1 fruit fly cellular context compared by ENCODE assay signal in the genomic region with DNA sequence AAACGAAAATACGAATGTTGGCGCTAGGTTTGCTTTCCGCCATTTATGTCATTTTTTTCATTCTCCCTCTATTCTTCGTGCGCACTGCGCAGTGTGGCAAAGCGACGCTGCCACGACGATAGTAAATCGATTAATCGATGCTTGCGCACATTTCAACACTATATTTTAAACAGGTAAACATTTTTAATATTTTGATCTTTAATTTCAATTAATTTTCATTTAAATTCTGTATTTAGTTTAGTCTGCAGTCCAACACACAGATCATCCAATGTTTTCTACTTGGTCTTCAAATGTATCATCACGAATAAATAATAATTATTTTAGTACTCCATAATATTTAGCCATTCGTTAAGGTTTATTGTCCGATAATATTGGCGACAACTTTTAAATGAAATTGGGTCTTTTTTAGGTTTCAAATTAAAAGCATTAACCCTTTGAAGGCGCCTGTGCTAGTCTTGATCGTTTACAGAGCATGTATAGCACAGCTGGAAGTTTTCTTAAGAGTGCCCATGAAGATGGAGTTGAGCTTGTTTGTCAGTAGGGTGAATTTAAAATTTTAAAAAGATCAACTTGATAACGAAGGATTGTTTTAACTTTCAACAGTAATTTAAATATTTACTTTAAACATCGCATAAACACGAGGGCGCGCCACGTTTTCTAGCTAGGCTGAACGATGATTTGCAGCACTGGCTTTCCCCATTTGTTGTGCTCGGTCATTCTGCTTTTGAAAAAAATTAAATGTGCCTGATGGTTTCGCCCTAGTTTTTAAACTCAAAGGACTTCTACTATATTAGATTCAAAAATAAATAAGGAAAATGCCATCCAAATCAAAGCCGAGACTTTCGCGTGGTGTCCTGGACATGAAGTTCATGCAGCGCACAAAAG.
A peak's percentile ranks its signal among the peaks of the same experiment; 100 is the strongest.
TF ChIP-seq lines count a peak whose summit lies in the region.

A gene (plus strand): TSS at position 133 of the 885 bp plus-strand sequence.
A gene (minus strand): TSS at position 594 of the 885 bp plus-strand sequence.

TF ChIP-seq in whole organism, embryonic, 481 proteins besides CTCF, POLR2A, EP300 and RAD21 (continued from another document and continues in another):
- TF ChIP-seq CG17912 (GFP tag; optimal IDR thresholded peaks at IDR 0.05; lab: Kevin White, UChicago): no peak
- peak; percentile 79 for TF ChIP-seq CG13287 (GFP tag; IDR thresholded peaks at IDR 0.05; lab: Robert Waterston, UW; ENCODE audit: partially characterized antibody)
- no peak for TF ChIP-seq CG18764 (GFP tag; optimal IDR thresholded peaks at IDR 0.05; lab: Kevin White, UChicago)
- TF ChIP-seq dmrt99B (tag; optimal IDR thresholded peaks at IDR 0.05; lab: Kevin White, UChicago): no peak
- TF ChIP-seq CG12299 (tag; optimal IDR thresholded peaks at IDR 0.05; lab: Kevin White, UChicago): no peak
- TF ChIP-seq eyg (GFP tag; optimal IDR thresholded peaks at IDR 0.05; lab: Kevin White, UChicago): no peak
- TF ChIP-seq disco-r (GFP tag; optimal IDR thresholded peaks at IDR 0.05; lab: Kevin White, UChicago): no peak
- no peak for TF ChIP-seq CG8089 (GFP tag; optimal IDR thresholded peaks at IDR 0.05; lab: Kevin White, UChicago)
- TF ChIP-seq row (GFP tag; IDR thresholded peaks at IDR 0.05; lab: Robert Waterston, UW): peak; percentile 53
- TF ChIP-seq CG43689 (GFP tag; IDR thresholded peaks at IDR 0.05; lab: Robert Waterston, UW): no peak
- TF ChIP-seq CG7271 (tag; optimal IDR thresholded peaks at IDR 0.05; lab: Kevin White, UChicago): no peak
- no peak for TF ChIP-seq Dfd (GFP tag; optimal IDR thresholded peaks at IDR 0.05; lab: Kevin White, UChicago)
- no peak for TF ChIP-seq CG10959 (GFP tag; IDR thresholded peaks at IDR 0.05; lab: Robert Waterston, UW)
- peak; percentile 23 for TF ChIP-seq Mad (GFP tag; optimal IDR thresholded peaks at IDR 0.05; lab: Kevin White, UChicago)
- TF ChIP-seq Atf6 (GFP tag; IDR thresholded peaks at IDR 0.05; lab: Robert Waterston, UW): 0 out of 2 replicates have a peak, but pooled peaks have one; percentile 23
- no peak for TF ChIP-seq nau (GFP tag; optimal IDR thresholded peaks at IDR 0.05; lab: Kevin White, UChicago)
- TF ChIP-seq btn (GFP tag; optimal IDR thresholded peaks at IDR 0.05; lab: Kevin White, UChicago): no peak
- TF ChIP-seq CG2116 (GFP tag; optimal IDR thresholded peaks at IDR 0.05; lab: Kevin White, UChicago): peak; percentile 62
- TF ChIP-seq CG9817 (tag; optimal IDR thresholded peaks at IDR 0.05; lab: Kevin White, UChicago): peak; percentile 21
- 0 out of 3 replicates have a peak, but pooled peaks have one; percentile 12 for TF ChIP-seq ci (GFP tag; IDR thresholded peaks at IDR 0.05; lab: Robert Waterston, UW)
- TF ChIP-seq pzg (GFP tag; optimal IDR thresholded peaks at IDR 0.05; lab: Kevin White, UChicago): peak; percentile 78
- peak; percentile 28 for TF ChIP-seq Antp (GFP tag; optimal IDR thresholded peaks at IDR 0.05; lab: Kevin White, UChicago)
- no peak for TF ChIP-seq org-1 (GFP tag; optimal IDR thresholded peaks at IDR 0.05; lab: Kevin White, UChicago)
- TF ChIP-seq CG1233 (GFP tag; optimal IDR thresholded peaks at IDR 0.05; lab: Kevin White, UChicago): no peak
- TF ChIP-seq CG1529 (GFP tag; optimal IDR thresholded peaks at IDR 0.05; lab: Kevin White, UChicago): no peak
- TF ChIP-seq Hr78 (GFP tag; optimal IDR thresholded peaks at IDR 0.05; lab: Kevin White, UChicago): no peak
- TF ChIP-seq HLH54F (GFP tag; optimal IDR thresholded peaks at IDR 0.05; lab: Kevin White, UChicago): peak; percentile 25
- no peak for TF ChIP-seq nerfin-1 (tag; optimal IDR thresholded peaks at IDR 0.05; lab: Kevin White, UChicago)
- TF ChIP-seq sens (GFP tag; lab: Kevin White, UChicago): peak; percentile 70
- peak; percentile 71 for TF ChIP-seq nerfin-2 (GFP tag; IDR thresholded peaks at IDR 0.05; lab: Robert Waterston, UW; ENCODE audit: partially characterized antibody)
- TF ChIP-seq CG10979 (tag; optimal IDR thresholded peaks at IDR 0.05; lab: Kevin White, UChicago): no peak
- TF ChIP-seq CG18599 (GFP tag; optimal IDR thresholded peaks at IDR 0.05; lab: Kevin White, UChicago): peak; percentile 50
- no peak for TF ChIP-seq ase (GFP tag; IDR thresholded peaks at IDR 0.05; lab: Robert Waterston, UW)
- TF ChIP-seq CG3847 (GFP tag; IDR thresholded peaks at IDR 0.05; lab: Robert Waterston, UW): peak; percentile 82
- peak; percentile 9 for TF ChIP-seq lilli (GFP tag; optimal IDR thresholded peaks at IDR 0.05; lab: Kevin White, UChicago)
- no peak for TF ChIP-seq CG18011 (GFP tag; optimal IDR thresholded peaks at IDR 0.05; lab: Kevin White, UChicago)
- no peak for TF ChIP-seq CG5180 (GFP tag; optimal IDR thresholded peaks at IDR 0.05; lab: Kevin White, UChicago)
- no peak for TF ChIP-seq ash1 (GFP tag; optimal IDR thresholded peaks at IDR 0.05; lab: Kevin White, UChicago)
- TF ChIP-seq ham (GFP tag; IDR thresholded peaks at IDR 0.05; lab: Robert Waterston, UW): no peak
- peak; percentile 29 for TF ChIP-seq Dip3 (GFP tag; optimal IDR thresholded peaks at IDR 0.05; lab: Kevin White, UChicago)
- TF ChIP-seq CG6654 (GFP tag; optimal IDR thresholded peaks at IDR 0.05; lab: Kevin White, UChicago): no peak
- no peak for TF ChIP-seq Fer2 (tag; optimal IDR thresholded peaks at IDR 0.05; lab: Kevin White, UChicago)
- TF ChIP-seq E2f2 (GFP tag; IDR thresholded peaks at IDR 0.05; lab: Robert Waterston, UW): peak; percentile 93
- peak; percentile 22 for TF ChIP-seq gro (GFP tag; optimal IDR thresholded peaks at IDR 0.05; lab: Kevin White, UChicago)
- no peak for TF ChIP-seq CG18476 (GFP tag; optimal IDR thresholded peaks at IDR 0.05; lab: Kevin White, UChicago)
- TF ChIP-seq mirr (GFP tag; optimal IDR thresholded peaks at IDR 0.05; lab: Kevin White, UChicago): no peak
- TF ChIP-seq Mrtf (GFP tag; IDR thresholded peaks at IDR 0.05; lab: Robert Waterston, UW): no peak
- TF ChIP-seq fu2 (GFP tag; optimal IDR thresholded peaks at IDR 0.05; lab: Kevin White, UChicago): no peak
- no peak for TF ChIP-seq bsh (GFP tag; optimal IDR thresholded peaks at IDR 0.05; lab: Kevin White, UChicago)
- no peak for TF ChIP-seq Usf (GFP tag; optimal IDR thresholded peaks at IDR 0.05; lab: Kevin White, UChicago)
- TF ChIP-seq fru (optimal IDR thresholded peaks at IDR 0.05; lab: Kevin White, UChicago): no peak
- peak; percentile 58 for TF ChIP-seq mam (GFP tag; optimal IDR thresholded peaks at IDR 0.05; lab: Kevin White, UChicago)
- TF ChIP-seq CHES-1-like (GFP tag; optimal IDR thresholded peaks at IDR 0.05; lab: Kevin White, UChicago): peak; percentile 6
- no peak for TF ChIP-seq CG13424 (tag; optimal IDR thresholded peaks at IDR 0.05; lab: Kevin White, UChicago)
- peak in 1 of 2 experiments; percentile 16 for TF ChIP-seq Pdp1 (GFP tag; optimal IDR thresholded peaks at IDR 0.05; lab: Kevin White, UChicago)
- TF ChIP-seq bbx (GFP tag; IDR thresholded peaks at IDR 0.05; lab: Robert Waterston, UW; ENCODE audit: partially characterized antibody): peak; percentile 93
- TF ChIP-seq Bteb2 (GFP tag; optimal IDR thresholded peaks at IDR 0.05; lab: Kevin White, UChicago): peak; percentile 16
- TF ChIP-seq Xbp1 (GFP tag; optimal IDR thresholded peaks at IDR 0.05; lab: Kevin White, UChicago): peak; percentile 22
- peak; percentile 57 for TF ChIP-seq NfI (GFP tag; optimal IDR thresholded peaks at IDR 0.05; lab: Kevin White, UChicago)
- no peak for TF ChIP-seq wor (GFP tag; IDR thresholded peaks at IDR 0.05; lab: Robert Waterston, UW)
- no peak for TF ChIP-seq CG15269 (tag; optimal IDR thresholded peaks at IDR 0.05; lab: Kevin White, UChicago)
- TF ChIP-seq Hand (GFP tag; optimal IDR thresholded peaks at IDR 0.05; lab: Kevin White, UChicago): no peak
- TF ChIP-seq ab (GFP tag; optimal IDR thresholded peaks at IDR 0.05; lab: Kevin White, UChicago): no peak
- no peak for TF ChIP-seq h (optimal IDR thresholded peaks at IDR 0.05; lab: Kevin White, UChicago)
- peak; percentile 33 for TF ChIP-seq trem (tag; optimal IDR thresholded peaks at IDR 0.05; lab: Kevin White, UChicago)
- TF ChIP-seq gce (GFP tag; IDR thresholded peaks at IDR 0.05; lab: Robert Waterston, UW): no peak
- TF ChIP-seq Ets65A (GFP tag; lab: Kevin White, UChicago): peak; percentile 93
- TF ChIP-seq CG6175 (GFP tag; IDR thresholded peaks at IDR 0.05; lab: Robert Waterston, UW): no peak
- peak; percentile 29 for TF ChIP-seq CG30020 (tag; optimal IDR thresholded peaks at IDR 0.05; lab: Kevin White, UChicago)
- peak; percentile 55 for TF ChIP-seq CG15514 (GFP tag; optimal IDR thresholded peaks at IDR 0.05; lab: Kevin White, UChicago)
- peak; percentile 60 for TF ChIP-seq CG1603 (tag; optimal IDR thresholded peaks at IDR 0.05; lab: Kevin White, UChicago)
- peak; percentile 95 for TF ChIP-seq CG10267 (tag; optimal IDR thresholded peaks at IDR 0.05; lab: Kevin White, UChicago)
- TF ChIP-seq CG30403 (GFP tag; optimal IDR thresholded peaks at IDR 0.05; lab: Kevin White, UChicago): peak; percentile 51
- TF ChIP-seq sisA (GFP tag; IDR thresholded peaks at IDR 0.05; lab: Robert Waterston, UW): peak; percentile 38
- no peak for TF ChIP-seq shn (GFP tag; optimal IDR thresholded peaks at IDR 0.05; lab: Kevin White, UChicago)
- TF ChIP-seq Dll (GFP tag; IDR thresholded peaks at IDR 0.05; lab: Robert Waterston, UW; ENCODE audit: partially characterized antibody): peak; percentile 84
- TF ChIP-seq CG1024 (GFP tag; IDR thresholded peaks at IDR 0.05; lab: Robert Waterston, UW): no peak
- peak; percentile 1 for TF ChIP-seq Sin3A (optimal IDR thresholded peaks at IDR 0.05; lab: Kevin White, UChicago)
- TF ChIP-seq CG1602 (GFP tag; optimal IDR thresholded peaks at IDR 0.05; lab: Kevin White, UChicago): peak; percentile 23
- TF ChIP-seq aop (GFP tag; IDR thresholded peaks at IDR 0.05; lab: Robert Waterston, UW): no peak
- peak; percentile 58 for TF ChIP-seq Xrp1 (GFP tag; IDR thresholded peaks at IDR 0.05; lab: Robert Waterston, UW)
- TF ChIP-seq ind (GFP tag; optimal IDR thresholded peaks at IDR 0.05; lab: Kevin White, UChicago): peak; percentile 2
- TF ChIP-seq Ravus (GFP tag; IDR thresholded peaks at IDR 0.05; lab: Robert Waterston, UW): no peak
- TF ChIP-seq cg (GFP tag; optimal IDR thresholded peaks at IDR 0.05; lab: Kevin White, UChicago): no peak
- peak; percentile 83 for TF ChIP-seq zen2 (GFP tag; IDR thresholded peaks at IDR 0.05; lab: Robert Waterston, UW; ENCODE audit: partially characterized antibody)
- TF ChIP-seq CG17328 (GFP tag; IDR thresholded peaks at IDR 0.05; lab: Robert Waterston, UW): no peak
- peak; percentile 4 for TF ChIP-seq CG3281 (GFP tag; optimal IDR thresholded peaks at IDR 0.05; lab: Kevin White, UChicago)
- peak; percentile 81 for TF ChIP-seq MBD-R2 (GFP tag; IDR thresholded peaks at IDR 0.05; lab: Robert Waterston, UW)
- peak; percentile 79 for TF ChIP-seq unc-4 (GFP tag; IDR thresholded peaks at IDR 0.05; lab: Robert Waterston, UW; ENCODE audit: partially characterized antibody)
- TF ChIP-seq ATbp (GFP tag; optimal IDR thresholded peaks at IDR 0.05; lab: Kevin White, UChicago): no peak
- TF ChIP-seq slbo (GFP tag; IDR thresholded peaks at IDR 0.05; lab: Robert Waterston, UW): peak; percentile 83
- no peak for TF ChIP-seq Dip2 (GFP tag; IDR thresholded peaks at IDR 0.05; lab: Robert Waterston, UW)
- TF ChIP-seq CG18619 (GFP tag; optimal IDR thresholded peaks at IDR 0.05; lab: Kevin White, UChicago): peak; percentile 36
- no peak for TF ChIP-seq Hey (tag; optimal IDR thresholded peaks at IDR 0.05; lab: Kevin White, UChicago)
- TF ChIP-seq Dad (GFP tag; optimal IDR thresholded peaks at IDR 0.05; lab: Kevin White, UChicago): peak; percentile 1
- no peak for TF ChIP-seq CG5245 (GFP tag; optimal IDR thresholded peaks at IDR 0.05; lab: Kevin White, UChicago)
- TF ChIP-seq lmd (GFP tag; IDR thresholded peaks at IDR 0.05; lab: Robert Waterston, UW): peak; percentile 52; the same call in 1 of the 2 replicates
- TF ChIP-seq inv (GFP tag; IDR thresholded peaks at IDR 0.05; lab: Robert Waterston, UW; ENCODE audit: partially characterized antibody): peak; percentile 78
- no peak for TF ChIP-seq BtbVII (GFP tag; optimal IDR thresholded peaks at IDR 0.05; lab: Kevin White, UChicago)
- TF ChIP-seq E2f1 (GFP tag; IDR thresholded peaks at IDR 0.05; lab: Robert Waterston, UW): no peak
- no peak for TF ChIP-seq Vsx1 (GFP tag; optimal IDR thresholded peaks at IDR 0.05; lab: Kevin White, UChicago)
- TF ChIP-seq maf-S (GFP tag; optimal IDR thresholded peaks at IDR 0.05; lab: Kevin White, UChicago): no peak
- TF ChIP-seq Gsc (GFP tag; IDR thresholded peaks at IDR 0.05; lab: Robert Waterston, UW): no peak
- peak; percentile 27; the same call in 1 of the 2 replicates for TF ChIP-seq cas (GFP tag; IDR thresholded peaks at IDR 0.05; lab: Robert Waterston, UW)
- peak; percentile 23; the same call in 1 of the 2 replicates for TF ChIP-seq Adf1 (GFP tag; IDR thresholded peaks at IDR 0.05; lab: Robert Waterston, UW)
- peak; percentile 15 for TF ChIP-seq CG12104 (GFP tag; optimal IDR thresholded peaks at IDR 0.05; lab: Kevin White, UChicago)
- TF ChIP-seq CG11247 (GFP tag; IDR thresholded peaks at IDR 0.05; lab: Robert Waterston, UW): peak; percentile 71
- peak; percentile 24 for TF ChIP-seq CG7786 (GFP tag; optimal IDR thresholded peaks at IDR 0.05; lab: Kevin White, UChicago)
- no peak for TF ChIP-seq wek (GFP tag; optimal IDR thresholded peaks at IDR 0.05; lab: Kevin White, UChicago)
- peak; percentile 58; the same call in 2 of the 3 replicates for TF ChIP-seq zfh1 (GFP tag; IDR thresholded peaks at IDR 0.05; lab: Robert Waterston, UW)
- TF ChIP-seq hth (optimal IDR thresholded peaks at IDR 0.05; lab: Kevin White, UChicago): no peak
- peak; percentile 50; the same call in 1 of the 2 replicates for TF ChIP-seq CG6272 (GFP tag; IDR thresholded peaks at IDR 0.05; lab: Robert Waterston, UW)
- TF ChIP-seq Sox100B (GFP tag; optimal IDR thresholded peaks at IDR 0.05; lab: Kevin White, UChicago): peak; percentile 36
- TF ChIP-seq Hr3 (GFP tag; optimal IDR thresholded peaks at IDR 0.05; lab: Kevin White, UChicago): peak; percentile 20
- peak; percentile 59; the same call in 2 of the 3 replicates for TF ChIP-seq H15 (GFP tag; IDR thresholded peaks at IDR 0.05; lab: Robert Waterston, UW)
- TF ChIP-seq zfh2 (GFP tag; optimal IDR thresholded peaks at IDR 0.05; lab: Kevin White, UChicago): peak; percentile 42
- TF ChIP-seq NC2β (GFP tag; optimal IDR thresholded peaks at IDR 0.05; lab: Kevin White, UChicago): no peak
- TF ChIP-seq jigr1 (GFP tag; IDR thresholded peaks at IDR 0.05; lab: Robert Waterston, UW): no peak
- no peak for TF ChIP-seq CG2202 (tag; optimal IDR thresholded peaks at IDR 0.05; lab: Kevin White, UChicago)
- TF ChIP-seq run (tag; optimal IDR thresholded peaks at IDR 0.05; lab: Kevin White, UChicago): no peak
- peak; percentile 95 for TF ChIP-seq psq (GFP tag; optimal IDR thresholded peaks at IDR 0.05; lab: Kevin White, UChicago)
- no peak for TF ChIP-seq CG6854 (GFP tag; optimal IDR thresholded peaks at IDR 0.05; lab: Kevin White, UChicago)
- no peak for TF ChIP-seq Lpt (GFP tag; optimal IDR thresholded peaks at IDR 0.05; lab: Kevin White, UChicago)
